Worm (Caenorhabditis elegans) whole organism, young adult: ENCODE measurements around the gene T23E1.1.

Source experiments
- B0019.2 ChIP-seq: fragments of 200-800 bp; sonication (Bioruptor generic); conservative IDR thresholded peaks from 2 replicates; pipeline ENCODE4 v1.3.6; 2022; ENCODE audit warnings: missing genetic modification reagents, missing genetic modification characterization, missing compliant biosample characterization
- B0261.1 ChIP-seq: sonication (generic microtip); optimal IDR thresholded peaks from 2 replicates; lab custom pipeline; 2016; ENCODE audit warnings: mild to moderate bottlenecking, missing genetic modification characterization, moderate library complexity, missing compliant biosample characterization
- D2030.7 ChIP-seq: fragments of 200-800 bp; sonication (Bioruptor generic); IDR thresholded peaks from 2 replicates; pipeline ENCODE4 v1.3.6; 2022; ENCODE audit warnings: missing genetic modification reagents, missing genetic modification characterization, missing compliant biosample characterization
- F37B4.10 ChIP-seq: fragments of 200-800 bp; sonication (Bioruptor generic); IDR thresholded peaks from 2 replicates; pipeline ENCODE4 v1.3.6; 2022; ENCODE audit warnings: missing genetic modification characterization, missing compliant biosample characterization
- F39B2.1 ChIP-seq: fragments of 200-800 bp; sonication (Bioruptor generic); IDR thresholded peaks from 2 replicates; pipeline ENCODE4 v1.3.6; 2022; ENCODE audit warnings: missing genetic modification reagents, missing genetic modification characterization, missing compliant biosample characterization
- F49E8.2 ChIP-seq: sonication (generic microtip); optimal IDR thresholded peaks from 3 replicates; lab custom pipeline; 2017; ENCODE audit warnings: missing genetic modification characterization, mild to moderate bottlenecking, missing compliant biosample characterization, antibody characterized with exemption, moderate library complexity; ENCODE audit not compliant: insufficient read depth
- F52B5.7 ChIP-seq: sonication (generic microtip); optimal IDR thresholded peaks from 2 replicates; lab custom pipeline; 2016; ENCODE audit warnings: mild to moderate bottlenecking, missing genetic modification characterization, missing compliant biosample characterization
- F55B11.4 ChIP-seq: sonication (generic microtip); optimal IDR thresholded peaks from 2 replicates; lab custom pipeline; 2016; ENCODE audit warnings: missing compliant biosample characterization, missing genetic modification characterization, borderline replicate concordance; ENCODE audit not compliant: insufficient read depth
- F57A8.1 ChIP-seq: fragments of 200-800 bp; sonication (Bioruptor generic); optimal IDR thresholded peaks from 2 replicates; lab custom pipeline; 2018; ENCODE audit warnings: mild to moderate bottlenecking, missing genetic modification characterization, moderate library complexity, missing compliant biosample characterization
- K12H6.12 ChIP-seq: fragments of 200-800 bp; sonication (Bioruptor generic); optimal IDR thresholded peaks from 2 replicates; lab custom pipeline; 2018; ENCODE audit warnings: mild to moderate bottlenecking, missing genetic modification characterization, missing compliant biosample characterization
- T26A5.8 ChIP-seq: sonication (generic microtip); optimal IDR thresholded peaks from 2 replicates; lab custom pipeline; 2016; ENCODE audit warnings: missing genetic modification characterization, missing compliant biosample characterization
- Y53G8AR.9 ChIP-seq: fragments of 200-800 bp; sonication (Bioruptor generic); conservative IDR thresholded peaks from 2 replicates; pipeline ENCODE4 v1.3.6; 2022; ENCODE audit warnings: missing genetic modification reagents, missing genetic modification characterization, missing compliant biosample characterization
- Y56A3A.18 ChIP-seq: fragments of 200-800 bp; sonication (Bioruptor generic); IDR thresholded peaks from 2 replicates; pipeline ENCODE4 v1.3.6; 2022; ENCODE audit warnings: missing genetic modification reagents, missing genetic modification characterization, missing compliant biosample characterization
- aptf-2 ChIP-seq: fragments of 200-800 bp; sonication (Bioruptor generic); conservative IDR thresholded peaks from 2 replicates; pipeline ENCODE4 v1.3.6; 2022; ENCODE audit warnings: missing genetic modification reagents, missing genetic modification characterization, missing compliant biosample characterization
- athp-1 ChIP-seq: sonication (generic microtip); optimal IDR thresholded peaks from 2 replicates; lab custom pipeline; 2017; ENCODE audit warnings: mild to moderate bottlenecking, missing genetic modification characterization, missing compliant biosample characterization
- attf-5 ChIP-seq: fragments of 200-800 bp; sonication (Bioruptor generic); optimal IDR thresholded peaks from 2 replicates; lab custom pipeline; 2018; ENCODE audit warnings: mild to moderate bottlenecking, missing genetic modification characterization, missing compliant biosample characterization
- bed-2 ChIP-seq: fragments of 200-800 bp; sonication (Bioruptor generic); IDR thresholded peaks from 2 replicates; pipeline ENCODE4 v1.3.6; 2022; ENCODE audit warnings: missing genetic modification reagents, missing genetic modification characterization, missing compliant biosample characterization
- cebp-1 ChIP-seq, 2 experiments: fragments of 200-800 bp in 1 of 2; sonication (Bioruptor generic) in 1 of 2; sonication (generic microtip) in 1 of 2; IDR thresholded peaks in 1 of 2; optimal IDR thresholded peaks in 1 of 2; 2 replicates each; pipeline versions ENCODE4 v1.3.6 to Lab custom; 2017 to 2022; ENCODE audit warnings: missing compliant biosample characterization in 2 of 2, missing genetic modification characterization in 2 of 2, mild to moderate bottlenecking in 1 of 2, missing genetic modification reagents in 1 of 2, moderate library complexity in 1 of 2
- ceh-100 ChIP-seq: fragments of 200-800 bp; sonication (Bioruptor generic); IDR thresholded peaks from 2 replicates; pipeline ENCODE4 v1.3.6; 2022; ENCODE audit warnings: missing genetic modification reagents, missing genetic modification characterization, missing compliant biosample characterization
- ceh-27 ChIP-seq: fragments of 200-800 bp; sonication (Bioruptor generic); optimal IDR thresholded peaks from 2 replicates; lab custom pipeline; 2018; ENCODE audit warnings: mild to moderate bottlenecking, missing genetic modification characterization, moderate library complexity, missing compliant biosample characterization
- ceh-58 ChIP-seq: fragments of 200-800 bp; sonication (Bioruptor generic); IDR thresholded peaks from 2 replicates; pipeline ENCODE4 v1.3.6; 2022; ENCODE audit warnings: missing genetic modification characterization, missing compliant biosample characterization
- chd-7 ChIP-seq: sonication (generic microtip); optimal IDR thresholded peaks from 2 replicates; lab custom pipeline; 2016; ENCODE audit warnings: mild to moderate bottlenecking, missing genetic modification characterization, moderate library complexity, missing compliant biosample characterization
- dox-1 ChIP-seq: fragments of 200-800 bp; sonication (Bioruptor generic); IDR thresholded peaks from 2 replicates; pipeline ENCODE4 v1.3.6; 2022; ENCODE audit warnings: missing genetic modification reagents, missing genetic modification characterization, missing compliant biosample characterization
- dpl-1 ChIP-seq: fragments of 150-350 bp; optimal IDR thresholded peaks from 2 replicates; lab custom pipeline; 2014; ENCODE audit warnings: missing biosample characterization, missing genetic modification reagents, missing genetic modification characterization
- efl-1 ChIP-seq: fragments of 150-350 bp; optimal IDR thresholded peaks from 2 replicates; lab custom pipeline; 2014; ENCODE audit warnings: missing biosample characterization, missing genetic modification reagents, missing genetic modification characterization
- ets-4 ChIP-seq: fragments of 200-800 bp; sonication (Bioruptor generic); optimal IDR thresholded peaks from 2 replicates; lab custom pipeline; 2018; ENCODE audit warnings: mild to moderate bottlenecking, missing genetic modification characterization, missing compliant biosample characterization
- hmg-20 ChIP-seq: fragments of 200-800 bp; sonication (Bioruptor generic); IDR thresholded peaks from 2 replicates; pipeline ENCODE4 v1.3.6; 2022; ENCODE audit warnings: missing genetic modification reagents, missing genetic modification characterization, missing compliant biosample characterization
- lin-54 ChIP-seq: fragments of 200-800 bp; sonication (Bioruptor generic); optimal IDR thresholded peaks from 2 replicates; lab custom pipeline; 2018; ENCODE audit warnings: mild to moderate bottlenecking, missing genetic modification characterization, missing compliant biosample characterization
- lsy-27 ChIP-seq: sonication (generic microtip); optimal IDR thresholded peaks from 2 replicates; lab custom pipeline; 2017; ENCODE audit warnings: missing genetic modification characterization, mild to moderate bottlenecking, missing compliant biosample characterization, antibody characterized with exemption, missing genotype, borderline replicate concordance; ENCODE audit not compliant: insufficient read depth
- mel-28 ChIP-seq: sonication (generic microtip); optimal IDR thresholded peaks from 2 replicates; lab custom pipeline; 2016; ENCODE audit warnings: borderline replicate concordance, mild to moderate bottlenecking, missing genetic modification characterization, missing compliant biosample characterization
- mes-4 ChIP-seq: sonication (generic microtip); optimal IDR thresholded peaks from 2 replicates; lab custom pipeline; 2016; ENCODE audit warnings: missing genotype, missing genetic modification characterization, missing compliant biosample characterization
- nfya-2 ChIP-seq: fragments of 200-800 bp; sonication (Bioruptor generic); IDR thresholded peaks from 2 replicates; pipeline ENCODE4 v1.3.6; 2022; ENCODE audit warnings: missing genetic modification reagents, missing genetic modification characterization, missing compliant biosample characterization
- nfyb-1 ChIP-seq: fragments of 200-800 bp; sonication (Bioruptor generic); IDR thresholded peaks from 2 replicates; pipeline ENCODE4 v1.3.6; 2022; ENCODE audit warnings: missing genetic modification reagents, missing genetic modification characterization, missing compliant biosample characterization
- nhr-179 ChIP-seq: sonication (generic microtip); optimal IDR thresholded peaks from 2 replicates; lab custom pipeline; 2016; ENCODE audit warnings: mild to moderate bottlenecking, missing genetic modification characterization, missing compliant biosample characterization
- nhr-27 ChIP-seq: fragments of 200-800 bp; sonication (Bioruptor generic); optimal IDR thresholded peaks from 2 replicates; lab custom pipeline; 2018; ENCODE audit warnings: mild to moderate bottlenecking, missing genetic modification characterization, moderate library complexity, missing compliant biosample characterization
- nhr-90 ChIP-seq: sonication (generic microtip); optimal IDR thresholded peaks from 2 replicates; lab custom pipeline; 2016; ENCODE audit warnings: missing genotype, mild to moderate bottlenecking, missing genetic modification characterization, missing compliant biosample characterization
- sdz-38 ChIP-seq: sonication (generic microtip); optimal IDR thresholded peaks from 2 replicates; lab custom pipeline; 2016; ENCODE audit warnings: missing genotype, missing genetic modification characterization, missing compliant biosample characterization
- sea-2 ChIP-seq: fragments of 200-800 bp; sonication (Bioruptor generic); IDR thresholded peaks from 2 replicates; pipeline ENCODE4 v1.3.6; 2022; ENCODE audit warnings: missing genetic modification characterization, missing compliant biosample characterization
- snpc-1.1 ChIP-seq: sonication (generic microtip); optimal IDR thresholded peaks from 2 replicates; lab custom pipeline; 2017; ENCODE audit warnings: missing genetic modification characterization, mild to moderate bottlenecking, missing compliant biosample characterization, antibody characterized with exemption, moderate library complexity, missing genotype, missing genetic modification reagents; ENCODE audit not compliant: insufficient read depth
- snpc-3.4 ChIP-seq: sonication (generic microtip); optimal IDR thresholded peaks from 2 replicates; lab custom pipeline; 2017; ENCODE audit warnings: missing genetic modification characterization, mild to moderate bottlenecking, missing compliant biosample characterization, antibody characterized with exemption, moderate library complexity, missing genotype, missing genetic modification reagents
- tbx-9 ChIP-seq: sonication (generic microtip); optimal IDR thresholded peaks from 2 replicates; lab custom pipeline; 2016; ENCODE audit warnings: borderline replicate concordance, missing genetic modification characterization, inconsistent platforms, missing compliant biosample characterization
- unc-130 ChIP-seq: sonication (generic microtip); optimal IDR thresholded peaks from 2 replicates; lab custom pipeline; 2016; ENCODE audit warnings: missing genetic modification reagents, missing genetic modification characterization, missing compliant biosample characterization
- zfh-2 ChIP-seq: fragments of 200-800 bp; sonication (Bioruptor generic); conservative IDR thresholded peaks from 2 replicates; pipeline ENCODE4 v1.3.6; 2022; ENCODE audit warnings: missing genetic modification reagents, missing genetic modification characterization, missing compliant biosample characterization
- ztf-25 ChIP-seq: fragments of 200-800 bp; sonication (Bioruptor generic); IDR thresholded peaks from 2 replicates; pipeline ENCODE4 v1.3.6; 2022; ENCODE audit warnings: missing genetic modification reagents, missing genetic modification characterization, missing compliant biosample characterization
- ztf-26 ChIP-seq: sonication (generic microtip); optimal IDR thresholded peaks from 2 replicates; lab custom pipeline; 2017; ENCODE audit warnings: missing genetic modification characterization, missing compliant biosample characterization
- ztf-28 ChIP-seq: fragments of 200-800 bp; sonication (Bioruptor generic); IDR thresholded peaks from 2 replicates; pipeline ENCODE4 v1.3.6; 2022; ENCODE audit warnings: missing genetic modification reagents, missing genetic modification characterization, missing compliant biosample characterization
- ztf-3 ChIP-seq: fragments of 200-800 bp; sonication (Bioruptor generic); optimal IDR thresholded peaks from 2 replicates; lab custom pipeline; 2018; ENCODE audit warnings: mild to moderate bottlenecking, missing genetic modification characterization, missing compliant biosample characterization

T23E1.1 gene

DNA sequence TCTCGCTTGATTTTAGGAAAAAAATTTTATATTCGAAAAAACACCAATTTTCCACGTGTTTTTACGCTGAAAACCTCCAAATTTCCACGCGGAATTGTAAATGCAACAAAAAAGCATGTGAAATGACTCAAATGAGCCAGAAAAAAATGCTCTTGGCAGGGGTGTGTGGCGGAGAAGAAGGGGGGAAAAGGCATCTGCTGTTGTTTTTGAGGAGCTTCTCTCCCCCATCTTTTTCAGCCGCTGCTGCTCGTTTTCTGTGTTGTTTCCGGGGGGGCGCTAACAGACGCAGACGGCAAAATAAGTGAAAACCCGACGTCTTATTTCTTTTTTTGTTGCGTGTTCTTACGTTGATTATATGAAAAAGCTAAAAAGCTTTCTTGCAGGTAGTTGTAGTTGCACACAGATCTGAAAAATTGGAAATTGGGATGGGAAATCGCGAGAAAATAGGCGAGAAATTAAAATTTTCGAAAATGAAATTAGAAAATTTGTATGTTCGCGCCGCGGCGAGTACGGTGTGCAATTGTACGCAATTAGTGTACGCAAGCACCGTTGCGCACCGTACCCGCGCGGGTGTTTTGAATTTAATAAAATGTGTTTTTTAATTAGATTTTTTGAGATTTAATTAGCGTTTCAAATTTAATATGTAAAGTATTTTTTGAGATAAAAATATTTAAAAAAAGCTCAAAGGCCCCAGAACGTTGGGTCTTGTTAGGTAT lies 19.1 kb upstream of the T23E1.1 start (continued):
- TF ChIP-seq F49E8.2 (tag; lab: Kevin White, UChicago) (peak; percentile 68), Y53G8AR.9 (GFP tag; lab: Robert Waterston, UW) (no peak), unc-130 (GFP tag; lab: Kevin White, UChicago) (no peak), sea-2 (GFP tag; lab: Robert Waterston, UW) (no peak), aptf-2 (GFP tag; lab: Robert Waterston, UW) (no peak), F52B5.7 (tag; lab: Kevin White, UChicago) (no peak), ztf-3 (GFP tag; lab: Kevin White, UChicago) (no peak), snpc-1.1 (tag; lab: Kevin White, UChicago) (no peak), attf-5 (GFP tag; lab: Kevin White, UChicago) (no peak), D2030.7 (GFP tag; lab: Robert Waterston, UW) (peak; percentile 88), ceh-100 (no peak), nhr-27 (tag; lab: Kevin White, UChicago) (no peak), cebp-1 (GFP tag; IDR thresholded peaks at IDR 0.05; lab: Robert Waterston, UW) (no peak), cebp-1 (tag; optimal IDR thresholded peaks at IDR 0.05; lab: Kevin White, UChicago) (no peak), ztf-26 (tag; lab: Kevin White, UChicago) (no peak), F39B2.1 (GFP tag; lab: Robert Waterston, UW) (no peak), mes-4 (tag; lab: Kevin White, UChicago) (no peak), zfh-2 (peak; percentile 72), nfyb-1 (GFP tag; lab: Robert Waterston, UW) (no peak), snpc-3.4 (tag; lab: Kevin White, UChicago) (no peak), tbx-9 (tag; lab: Kevin White, UChicago) (no peak), F57A8.1 (GFP tag; lab: Kevin White, UChicago) (no peak), ceh-27 (GFP tag; lab: Kevin White, UChicago) (no peak), T26A5.8 (tag; lab: Kevin White, UChicago) (no peak), nfya-2 (GFP tag; lab: Robert Waterston, UW) (no peak), F37B4.10 (GFP tag; lab: Robert Waterston, UW) (no peak), hmg-20 (GFP tag; lab: Robert Waterston, UW) (no peak), K12H6.12 (no peak), ztf-28 (no peak), nhr-90 (tag; lab: Kevin White, UChicago) (no peak), dpl-1 (GFP tag; lab: Kevin White, UChicago) (peak; percentile 78), nhr-179 (tag; lab: Kevin White, UChicago) (no peak), ceh-58 (GFP tag; lab: Robert Waterston, UW) (no peak), ztf-25 (GFP tag; lab: Robert Waterston, UW) (no peak), chd-7 (tag; lab: Kevin White, UChicago) (no peak), B0261.1 (tag; lab: Kevin White, UChicago) (no peak), athp-1 (tag; lab: Kevin White, UChicago) (no peak), lsy-27 (tag; lab: Kevin White, UChicago) (no peak), efl-1 (GFP tag; lab: Kevin White, UChicago) (peak; percentile 89), F55B11.4 (no peak), B0019.2 (GFP tag; lab: Robert Waterston, UW) (peak; percentile 77), ets-4 (GFP tag; lab: Kevin White, UChicago) (no peak), bed-2 (no peak), dox-1 (GFP tag; lab: Robert Waterston, UW) (peak; percentile 55), lin-54 (GFP tag; lab: Kevin White, UChicago) (peak; percentile 87), sdz-38 (tag; lab: Kevin White, UChicago) (no peak), Y56A3A.18 (no peak), mel-28 (no peak)
